Fruit fly (Drosophila melanogaster) whole organism, embryonic: ENCODE measurements around the gene CG7272.

Experiments
- ATbp ChIP-seq: fragments of 200-800 bp; sonication (Bioruptor generic); optimal IDR thresholded peaks from 2 replicates; lab custom pipeline; 2017; ENCODE audit warnings: missing biosample characterization, mild to moderate bottlenecking, missing genetic modification characterization, missing genetic modification reagents
- Aef1 ChIP-seq: fragments of 200-800 bp; sonication (Bioruptor generic); IDR thresholded peaks from 3 replicates; pipeline ENCODE4 v1.3.6; 2022; ENCODE audit warnings: missing biosample characterization, missing genetic modification characterization
- CG11696 ChIP-seq: fragments of 200-800 bp; sonication (Bioruptor generic); IDR thresholded peaks from 2 replicates; pipeline ENCODE4 v1.3.6; 2022; ENCODE audit warnings: missing biosample characterization, missing genetic modification characterization
- CG12071 ChIP-seq: fragments of 200-800 bp; sonication (Bioruptor generic); optimal IDR thresholded peaks from 3 replicates; lab custom pipeline; 2018; ENCODE audit warnings: missing biosample characterization, mild to moderate bottlenecking, missing genetic modification characterization
- CG12104 ChIP-seq: fragments of 200-800 bp; sonication (Bioruptor generic); optimal IDR thresholded peaks from 3 replicates; lab custom pipeline; 2016; ENCODE audit warnings: missing biosample characterization, missing genetic modification characterization
- CG12155 ChIP-seq: fragments of 200-800 bp; sonication (Bioruptor generic); optimal IDR thresholded peaks from 3 replicates; lab custom pipeline; 2016; ENCODE audit warnings: missing biosample characterization, missing genetic modification characterization
- CG12391 ChIP-seq: fragments of 200-800 bp; sonication (Bioruptor generic); optimal IDR thresholded peaks from 3 replicates; lab custom pipeline; 2018; ENCODE audit warnings: missing biosample characterization, mild to moderate bottlenecking, missing genetic modification characterization, moderate library complexity
- CG14441 ChIP-seq: fragments of 200-800 bp; sonication (Bioruptor generic); IDR thresholded peaks from 2 replicates; pipeline ENCODE4 v1.3.6; 2022; ENCODE audit warnings: missing biosample characterization, missing genetic modification characterization
- CG17359 ChIP-seq: fragments of 200-800 bp; sonication (Bioruptor generic); optimal IDR thresholded peaks from 3 replicates; lab custom pipeline; 2018; ENCODE audit warnings: missing biosample characterization, mild to moderate bottlenecking, missing genetic modification characterization, moderate library complexity
- CG1792 ChIP-seq: fragments of 200-800 bp; sonication (Bioruptor generic); optimal IDR thresholded peaks from 2 replicates; lab custom pipeline; 2016; ENCODE audit warnings: missing biosample characterization, missing genetic modification characterization
- CG2202 ChIP-seq: fragments of 200-800 bp; sonication (Bioruptor generic); optimal IDR thresholded peaks from 2 replicates; lab custom pipeline; 2018; ENCODE audit warnings: missing biosample characterization, mild to moderate bottlenecking, missing genetic modification characterization
- CG2712 ChIP-seq: fragments of 200-800 bp; optimal IDR thresholded peaks from 3 replicates; lab custom pipeline; 2019; ENCODE audit warnings: missing biosample characterization, mild to moderate bottlenecking, missing genetic modification characterization, moderate library complexity
- CG2889 ChIP-seq: fragments of 200-800 bp; sonication (Bioruptor generic); IDR thresholded peaks from 3 replicates; pipeline ENCODE4 v1.3.6; 2022; ENCODE audit warnings: missing biosample characterization, missing genetic modification characterization
- CG5245 ChIP-seq: fragments of 200-800 bp; sonication (Bioruptor generic); optimal IDR thresholded peaks from 3 replicates; lab custom pipeline; 2016; ENCODE audit warnings: missing biosample characterization, missing genetic modification characterization
- CG6272 ChIP-seq: fragments of 200-800 bp; sonication (Bioruptor generic); IDR thresholded peaks from 2 replicates; pipeline ENCODE4 v1.3.6; 2022; ENCODE audit warnings: missing biosample characterization, missing genetic modification characterization
- CG6654 ChIP-seq: fragments of 200-800 bp; sonication (Bioruptor generic); optimal IDR thresholded peaks from 2 replicates; lab custom pipeline; 2017; ENCODE audit warnings: missing biosample characterization, mild to moderate bottlenecking, missing genetic modification characterization
- CG7271 ChIP-seq: fragments of 200-800 bp; sonication (Bioruptor generic); optimal IDR thresholded peaks from 2 replicates; lab custom pipeline; 2018; ENCODE audit warnings: missing biosample characterization, mild to moderate bottlenecking, missing genetic modification characterization, moderate library complexity
- CG7556 ChIP-seq: fragments of 200-800 bp; sonication (Bioruptor generic); optimal IDR thresholded peaks from 2 replicates; lab custom pipeline; 2017; ENCODE audit warnings: missing biosample characterization, mild to moderate bottlenecking, missing genetic modification characterization
- CG7839 ChIP-seq: fragments of 200-800 bp; sonication (Bioruptor generic); optimal IDR thresholded peaks from 3 replicates; lab custom pipeline; 2018; ENCODE audit warnings: missing biosample characterization, mild to moderate bottlenecking, missing genetic modification characterization, moderate library complexity
- CG8388 ChIP-seq: fragments of 200-800 bp; sonication (Bioruptor generic); optimal IDR thresholded peaks from 2 replicates; lab custom pipeline; 2019; ENCODE audit warnings: missing biosample characterization, mild to moderate bottlenecking, missing genetic modification characterization, moderate library complexity
- CG8478 ChIP-seq: fragments of >200 bp; optimal IDR thresholded peaks from 2 replicates; lab custom pipeline; 2018
- CG8944 ChIP-seq: fragments of 200-800 bp; sonication (Bioruptor generic); optimal IDR thresholded peaks from 3 replicates; lab custom pipeline; 2016; ENCODE audit warnings: missing biosample characterization, missing genetic modification characterization
- CTCF ChIP-seq: fragments of 200-800 bp; sonication (Bioruptor generic); optimal IDR thresholded peaks from 2 replicates; lab custom pipeline; 2017; ENCODE audit warnings: missing biosample characterization, mild to moderate bottlenecking, missing genetic modification characterization, moderate library complexity
- D ChIP-seq, 2 experiments: fragments of 200-800 bp in 1 of 2; fragments of >200 bp in 1 of 2; sonication (Bioruptor generic) in 1 of 2; optimal IDR thresholded peaks; 2 replicates in 1 of 2; 3 replicates in 1 of 2; lab custom pipeline; 2017; ENCODE audit warnings: mild to moderate bottlenecking in 1 of 2, missing biosample characterization in 1 of 2, missing genetic modification characterization in 1 of 2, missing genetic modification reagents in 1 of 2
- D19B ChIP-seq: fragments of 200-800 bp; sonication (Bioruptor generic); optimal IDR thresholded peaks from 2 replicates; lab custom pipeline; 2017; ENCODE audit warnings: missing biosample characterization, mild to moderate bottlenecking, missing genetic modification characterization
- Ets65A ChIP-seq: fragments of 200-800 bp; sonication (Bioruptor generic); peaks from one replicate; lab custom pipeline; 2016; ENCODE audit warnings: missing biosample characterization, missing genetic modification characterization
- Fer1 ChIP-seq: fragments of 200-800 bp; sonication (Bioruptor generic); optimal IDR thresholded peaks from 2 replicates; lab custom pipeline; 2017; ENCODE audit warnings: missing biosample characterization, mild to moderate bottlenecking, missing genetic modification characterization
- HHEX ChIP-seq: fragments of 200-800 bp; sonication (Bioruptor generic); optimal IDR thresholded peaks from 3 replicates; lab custom pipeline; 2017; ENCODE audit warnings: missing biosample characterization, mild to moderate bottlenecking, missing genetic modification characterization, missing genetic modification reagents
- Hmr ChIP-seq: fragments of 200-800 bp; sonication (Bioruptor generic); optimal IDR thresholded peaks from 3 replicates; lab custom pipeline; 2017; ENCODE audit warnings: mild to moderate bottlenecking, missing biosample characterization, missing genetic modification reagents, missing genetic modification characterization
- Hr3 ChIP-seq: fragments of 200-800 bp; sonication (Bioruptor generic); optimal IDR thresholded peaks from 3 replicates; lab custom pipeline; 2016; ENCODE audit warnings: missing biosample characterization, missing genetic modification characterization
- Hr78 ChIP-seq, 2 experiments: fragments of 200-800 bp in 1 of 2; fragments of >200 bp in 1 of 2; sonication (Bioruptor generic) in 1 of 2; optimal IDR thresholded peaks; 2 replicates each; lab custom pipeline; 2017 to 2019; ENCODE audit warnings: missing biosample characterization in 2 of 2, missing genetic modification characterization in 2 of 2, mild to moderate bottlenecking in 1 of 2, moderate library complexity in 1 of 2
- Kr ChIP-seq: fragments of 200-800 bp; sonication (Bioruptor generic); optimal IDR thresholded peaks from 2 replicates; lab custom pipeline; 2017; ENCODE audit warnings: missing biosample characterization, mild to moderate bottlenecking, missing genetic modification characterization
- Max ChIP-seq: fragments of 200-800 bp; sonication (Bioruptor generic); optimal IDR thresholded peaks from 2 replicates; lab custom pipeline; 2016; ENCODE audit warnings: missing biosample characterization, mild to moderate bottlenecking, missing genetic modification characterization
- ase ChIP-seq: fragments of 200-800 bp; sonication (Bioruptor generic); IDR thresholded peaks from 3 replicates; pipeline ENCODE4 v1.3.6; 2022; ENCODE audit warnings: missing biosample characterization, missing genetic modification characterization
- az2 ChIP-seq: fragments of 200-800 bp; sonication (Bioruptor generic); optimal IDR thresholded peaks from 3 replicates; lab custom pipeline; 2016; ENCODE audit warnings: missing biosample characterization, missing genetic modification characterization
- bsh ChIP-seq, 2 experiments: fragments of 200-800 bp; sonication (Bioruptor generic); optimal IDR thresholded peaks; 2 replicates each; lab custom pipeline; 2017 to 2018; ENCODE audit warnings: mild to moderate bottlenecking in 2 of 2, missing biosample characterization in 2 of 2, missing genetic modification characterization in 2 of 2, moderate library complexity in 1 of 2
- grau ChIP-seq: fragments of 200-800 bp; optimal IDR thresholded peaks from 3 replicates; lab custom pipeline; 2019; ENCODE audit warnings: missing biosample characterization, mild to moderate bottlenecking, missing genetic modification characterization, moderate library complexity
- gt ChIP-seq: fragments of 200-800 bp; sonication (Bioruptor generic); IDR thresholded peaks from 2 replicates; pipeline ENCODE4 v1.3.6; 2022; ENCODE audit warnings: missing biosample characterization, missing genetic modification characterization
- jumu ChIP-seq: fragments of 200-800 bp; sonication (Bioruptor generic); optimal IDR thresholded peaks from 3 replicates; lab custom pipeline; 2016; ENCODE audit warnings: missing biosample characterization, missing genetic modification characterization
- luna ChIP-seq: fragments of 200-800 bp; sonication (Bioruptor generic); optimal IDR thresholded peaks from 2 replicates; lab custom pipeline; 2016; ENCODE audit warnings: missing biosample characterization, missing genetic modification characterization
- mam ChIP-seq: fragments of 200-800 bp; sonication (Bioruptor generic); optimal IDR thresholded peaks from 3 replicates; lab custom pipeline; 2016; ENCODE audit warnings: missing biosample characterization, missing genetic modification characterization
- nmo ChIP-seq: fragments of 200-800 bp; sonication (Bioruptor generic); optimal IDR thresholded peaks from 2 replicates; lab custom pipeline; 2018; ENCODE audit warnings: missing biosample characterization, mild to moderate bottlenecking, missing genetic modification characterization, moderate library complexity
- phol ChIP-seq: fragments of 200-800 bp; sonication (Bioruptor generic); optimal IDR thresholded peaks from 3 replicates; lab custom pipeline; 2018; ENCODE audit warnings: missing biosample characterization, mild to moderate bottlenecking, missing genetic modification characterization, moderate library complexity
- ranshi ChIP-seq: fragments of 200-800 bp; sonication (Bioruptor generic); IDR thresholded peaks from 2 replicates; pipeline ENCODE4 v1.3.6; 2022; ENCODE audit warnings: missing biosample characterization, missing genetic modification characterization
- sens ChIP-seq: fragments of 200-800 bp; sonication (Bioruptor generic); peaks from one replicate; lab custom pipeline; 2016; ENCODE audit warnings: missing biosample characterization, missing genetic modification characterization
- seq ChIP-seq: fragments of 200-800 bp; sonication (Bioruptor generic); IDR thresholded peaks from 2 replicates; pipeline ENCODE4 v1.3.6; 2022; ENCODE audit warnings: missing biosample characterization, missing genetic modification characterization
- sr ChIP-seq: fragments of 200-800 bp; sonication (Bioruptor generic); IDR thresholded peaks from 3 replicates; pipeline ENCODE4 v1.3.6; 2022; ENCODE audit warnings: missing biosample characterization, missing genetic modification characterization
- tin ChIP-seq: fragments of 200-800 bp; sonication (Bioruptor generic); optimal IDR thresholded peaks from 3 replicates; lab custom pipeline; 2016; ENCODE audit warnings: missing biosample characterization, missing genetic modification characterization
- unpg ChIP-seq: fragments of 200-800 bp; sonication (Bioruptor generic); optimal IDR thresholded peaks from 3 replicates; lab custom pipeline; 2018; ENCODE audit warnings: missing biosample characterization, mild to moderate bottlenecking, missing genetic modification characterization, moderate library complexity
- vnd ChIP-seq: fragments of 200-800 bp; sonication (Bioruptor generic); IDR thresholded peaks from 3 replicates; pipeline ENCODE4 v1.3.6; 2022; ENCODE audit warnings: missing biosample characterization, missing genetic modification characterization; ENCODE audit not compliant: partially characterized antibody

The CG7272 gene

dm6 chr3L:15493886-15494598 is 6.7 kb upstream of the CG7272 start (continued):
- TF ChIP-seq phol (tag; lab: Kevin White, UChicago) (peak; percentile 36), Max (GFP tag; lab: Kevin White, UChicago) (peak; percentile 32), CTCF (no peak), seq (GFP tag; lab: Robert Waterston, UW) (peak; percentile 58; the same call in 1 of the 2 replicates), CG14441 (GFP tag; lab: Robert Waterston, UW) (peak; percentile 29; the same call in 1 of the 2 replicates), Ets65A (GFP tag; lab: Kevin White, UChicago) (peak; percentile 30), unpg (GFP tag; lab: Kevin White, UChicago) (peak; percentile 13), ATbp (GFP tag; lab: Kevin White, UChicago) (peak; percentile 40), sr (GFP tag; lab: Robert Waterston, UW) (peak; percentile 53; the same call in 2 of the 3 replicates), CG7839 (tag; lab: Kevin White, UChicago) (peak; percentile 46), CG6272 (GFP tag; lab: Robert Waterston, UW) (no peak), Hr78 (GFP tag; optimal IDR thresholded peaks at IDR 0.05; lab: Kevin White, UChicago) (peak in 1 of 2 experiments; percentile 25), CG2889 (GFP tag; lab: Robert Waterston, UW) (no peak), D19B (GFP tag; lab: Kevin White, UChicago) (peak; percentile 3), CG12104 (peak; percentile 16), D (optimal IDR thresholded peaks at IDR 0.05; lab: Kevin White, UChicago) (no peak), D (GFP tag; optimal IDR thresholded peaks at IDR 0.05; lab: Kevin White, UChicago) (peak; percentile 33), HHEX (GFP tag; lab: Kevin White, UChicago) (no peak), sens (no peak), az2 (GFP tag; lab: Kevin White, UChicago) (peak; percentile 14), CG12391 (tag; lab: Kevin White, UChicago) (peak; percentile 5), CG5245 (peak; percentile 26), CG12071 (GFP tag; lab: Kevin White, UChicago) (no peak), luna (GFP tag; lab: Kevin White, UChicago) (no peak), CG2202 (tag; lab: Kevin White, UChicago) (no peak), tin (no peak), grau (tag; lab: Kevin White, UChicago) (peak; percentile 30), Kr (no peak), Aef1 (GFP tag; lab: Robert Waterston, UW) (peak; percentile 23; the same call in 2 of the 3 replicates), CG7556 (GFP tag; lab: Kevin White, UChicago) (peak; percentile 48), Hmr (peak; percentile 37), vnd (GFP tag; lab: Robert Waterston, UW) (no peak), gt (GFP tag; lab: Robert Waterston, UW) (no peak), CG2712 (tag; lab: Kevin White, UChicago) (peak; percentile 25), CG17359 (tag; lab: Kevin White, UChicago) (peak; percentile 48), mam (no peak), ranshi (GFP tag; lab: Robert Waterston, UW) (0 out of 2 replicates have a peak, but pooled peaks have one; percentile 12), Fer1 (GFP tag; lab: Kevin White, UChicago) (peak; percentile 28), CG8944 (GFP tag; lab: Kevin White, UChicago) (no peak), CG11696 (GFP tag; lab: Robert Waterston, UW) (peak; percentile 77), CG12155 (GFP tag; lab: Kevin White, UChicago) (no peak), CG8388 (GFP tag; lab: Kevin White, UChicago) (peak; percentile 21), CG6654 (GFP tag; lab: Kevin White, UChicago) (peak; percentile 16), bsh (GFP tag; optimal IDR thresholded peaks at IDR 0.05; lab: Kevin White, UChicago) (peak in 1 of 2 experiments; percentile 1), CG1792 (GFP tag; lab: Kevin White, UChicago) (no peak), CG8478 (lab: Kevin White, UChicago) (no peak), ase (GFP tag; lab: Robert Waterston, UW) (no peak; the same call in 2 of the 3 replicates), jumu (GFP tag; lab: Kevin White, UChicago) (no peak), CG7271 (no peak), nmo (GFP tag; lab: Kevin White, UChicago) (peak; percentile 15), Hr3 (GFP tag; lab: Kevin White, UChicago) (no peak)
